Worm (Caenorhabditis elegans) whole organism, early embryonic: Measurements from ENCODE around the gene clec-180.
A peak's percentile ranks its signal among the peaks of the same experiment; 100 is the strongest.

ENCODE experiments used
- B0310.2 ChIP-seq: sonication (generic microtip); optimal IDR thresholded peaks from 2 replicates; lab custom pipeline; 2016; ENCODE audit warnings: mild to moderate bottlenecking, missing genetic modification characterization, missing compliant biosample characterization
- F13C5.2 ChIP-seq: sonication (generic microtip); optimal IDR thresholded peaks from 2 replicates; lab custom pipeline; 2017; ENCODE audit warnings: mild to moderate bottlenecking, missing genetic modification characterization, inconsistent platforms, missing compliant biosample characterization
- aly-1 ChIP-seq: sonication (generic microtip); optimal IDR thresholded peaks from 2 replicates; lab custom pipeline; 2016; ENCODE audit warnings: missing genetic modification characterization, missing compliant biosample characterization
- ama-1 ChIP-seq: fragments of 150-350 bp; optimal IDR thresholded peaks from 2 replicates; lab custom pipeline; 2014
- ceh-13 ChIP-seq: fragments of 200-800 bp; sonication (Bioruptor generic); optimal IDR thresholded peaks from 2 replicates; lab custom pipeline; 2018; ENCODE audit warnings: mild to moderate bottlenecking, missing genetic modification characterization, missing compliant biosample characterization
- ceh-36 ChIP-seq: sonication (generic microtip); optimal IDR thresholded peaks from 2 replicates; lab custom pipeline; 2016; ENCODE audit warnings: missing genetic modification characterization, inconsistent platforms, missing compliant biosample characterization
- ets-7 ChIP-seq: sonication (generic microtip); optimal IDR thresholded peaks from 2 replicates; lab custom pipeline; 2016; ENCODE audit warnings: missing genotype, missing genetic modification characterization, missing compliant biosample characterization
- flt-1 ChIP-seq: fragments of 200-800 bp; sonication (Bioruptor generic); IDR thresholded peaks from 2 replicates; pipeline ENCODE4 v1.3.6; 2022; ENCODE audit warnings: missing genetic modification characterization, missing compliant biosample characterization
- hmbx-1 ChIP-seq: sonication (generic microtip); optimal IDR thresholded peaks from 2 replicates; lab custom pipeline; 2016; ENCODE audit warnings: mild to moderate bottlenecking, missing genetic modification characterization, missing compliant biosample characterization
- hmg-4 ChIP-seq: fragments of 200-800 bp; sonication (Bioruptor generic); optimal IDR thresholded peaks from 2 replicates; lab custom pipeline; 2018; ENCODE audit warnings: mild to moderate bottlenecking, missing genetic modification characterization, missing compliant biosample characterization
- hnd-1 ChIP-seq: sonication (generic microtip); optimal IDR thresholded peaks from 2 replicates; lab custom pipeline; 2016; ENCODE audit warnings: missing genetic modification characterization, missing compliant biosample characterization
- pes-1 ChIP-seq: fragments of 200-800 bp; sonication (Bioruptor generic); IDR thresholded peaks from 2 replicates; pipeline ENCODE4 v1.3.6; 2022; ENCODE audit warnings: missing genetic modification reagents, missing genetic modification characterization, missing compliant biosample characterization
- scrt-1 ChIP-seq: fragments of 200-800 bp; sonication (Bioruptor generic); IDR thresholded peaks from 2 replicates; pipeline ENCODE4 v1.3.6; 2022; ENCODE audit warnings: missing genetic modification characterization, missing compliant biosample characterization
- sea-1 ChIP-seq: fragments of 200-800 bp; sonication (Bioruptor generic); conservative IDR thresholded peaks from 2 replicates; pipeline ENCODE4 v1.3.6; 2022; ENCODE audit warnings: missing genetic modification characterization, missing compliant biosample characterization
- tbx-11 ChIP-seq: fragments of 200-800 bp; sonication (Bioruptor generic); IDR thresholded peaks from 2 replicates; pipeline ENCODE4 v1.3.6; 2022; ENCODE audit warnings: missing genetic modification characterization, missing compliant biosample characterization
- tbx-37 ChIP-seq: fragments of 200-800 bp; sonication (Bioruptor generic); conservative IDR thresholded peaks from 2 replicates; pipeline ENCODE4 v1.3.6; 2022; ENCODE audit warnings: missing genetic modification reagents, missing genetic modification characterization, missing compliant biosample characterization
- tra-4 ChIP-seq: sonication (generic microtip); optimal IDR thresholded peaks from 2 replicates; lab custom pipeline; 2017; ENCODE audit warnings: missing genetic modification characterization, missing compliant biosample characterization

clec-180 gene

DNA sequence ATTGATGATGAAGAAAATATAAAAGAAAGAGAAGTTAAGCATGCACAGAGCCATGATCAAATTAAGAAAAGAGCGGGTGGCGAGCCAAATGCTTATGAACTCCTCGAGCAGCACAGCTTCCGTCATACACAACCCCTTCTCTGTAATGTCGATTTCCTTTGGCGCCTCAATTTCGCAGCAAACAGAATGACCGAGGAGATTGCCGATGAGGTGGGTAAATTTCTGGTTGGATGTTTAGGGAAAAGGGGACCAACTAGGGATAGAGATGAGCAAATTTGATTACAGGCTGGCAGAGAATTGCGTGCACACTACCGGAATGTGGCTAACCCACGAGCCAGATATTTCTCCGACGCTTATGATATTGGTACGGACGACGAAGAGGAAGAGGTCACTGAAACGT lies 36.7 kb downstream of the clec-180 start:
- TF ChIP-seq scrt-1 (GFP tag; lab: Robert Waterston, UW) (no peak), tbx-11 (GFP tag; lab: Robert Waterston, UW) (no peak), flt-1 (GFP tag; lab: Robert Waterston, UW) (no peak), ceh-36 (tag; lab: Kevin White, UChicago) (no peak), B0310.2 (tag; lab: Kevin White, UChicago) (no peak), ama-1 (lab: Kevin White, UChicago) (no peak), hmbx-1 (no peak), ceh-13 (GFP tag; lab: Kevin White, UChicago) (no peak), pes-1 (GFP tag; lab: Robert Waterston, UW) (no peak), aly-1 (no peak), tra-4 (tag; lab: Kevin White, UChicago) (no peak)

DNA sequence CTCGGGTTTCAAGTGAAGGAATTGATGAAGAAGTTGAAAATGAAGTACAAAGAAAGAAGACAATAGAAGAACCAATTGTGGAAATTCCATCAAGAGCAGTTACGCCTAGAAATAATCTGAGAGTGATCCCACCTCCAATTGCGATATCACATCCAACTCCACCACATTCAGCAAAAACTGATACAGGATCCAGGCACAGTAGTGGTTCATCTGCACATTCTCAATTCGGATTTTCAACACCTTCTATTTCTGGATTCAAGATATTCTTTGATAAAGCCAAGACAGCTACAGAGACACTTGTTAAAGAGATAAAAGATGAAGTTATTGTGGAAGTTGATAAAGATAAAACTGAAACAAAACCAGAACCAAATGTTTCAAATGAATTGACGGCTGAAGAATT lies 39.4 kb downstream of the clec-180 start:
- no peak for TF ChIP-seq aly-1

DNA sequence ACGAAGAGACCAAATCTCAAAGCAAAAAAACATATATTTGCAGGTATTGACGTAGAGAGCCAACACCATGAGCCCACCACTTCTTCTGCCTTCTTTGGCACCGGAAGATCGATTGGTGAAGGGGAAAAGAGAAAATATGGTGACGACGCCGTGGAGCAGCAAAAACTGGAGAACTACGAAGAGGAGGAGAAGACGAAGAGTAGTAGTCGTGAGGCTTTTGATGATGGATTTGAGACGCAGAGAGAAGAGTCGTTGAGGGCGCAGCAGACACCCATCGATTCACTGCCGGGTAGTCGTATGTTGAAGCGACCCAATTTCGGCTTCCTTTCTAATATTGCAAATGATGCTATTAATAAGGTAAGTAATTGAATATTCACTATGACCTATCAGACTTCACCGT lies 42.7 kb downstream of the clec-180 start:
- TF ChIP-seq aly-1, result no peak
- TF ChIP-seq tbx-37 (GFP tag; lab: Robert Waterston, UW), result no peak

DNA sequence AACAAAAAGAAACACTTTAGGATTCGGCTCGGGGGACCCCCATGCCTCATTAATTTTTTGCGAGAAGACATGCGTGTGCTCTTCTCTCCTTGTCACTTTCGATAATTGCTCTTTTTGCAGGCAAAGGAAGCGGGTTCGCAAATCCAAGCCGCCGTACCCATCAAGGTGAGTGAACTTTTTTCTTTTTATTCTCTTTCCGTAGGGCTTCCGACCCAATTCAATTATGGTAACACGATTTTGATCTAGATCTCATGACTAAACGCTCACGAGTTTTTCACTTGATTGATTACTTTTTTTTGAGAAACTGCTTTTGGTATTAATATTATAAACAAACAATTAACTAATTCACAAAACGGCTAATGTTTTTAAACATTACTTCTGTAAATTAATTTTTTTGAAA lies 43.8 kb downstream of the clec-180 start:
- TF ChIP-seq ceh-13 (GFP tag; lab: Kevin White, UChicago) (no peak), pes-1 (GFP tag; lab: Robert Waterston, UW) (no peak), hnd-1 (no peak), scrt-1 (GFP tag; lab: Robert Waterston, UW) (no peak), hmg-4 (GFP tag; lab: Kevin White, UChicago) (no peak), tra-4 (tag; lab: Kevin White, UChicago) (no peak), tbx-37 (GFP tag; lab: Robert Waterston, UW) (no peak), B0310.2 (tag; lab: Kevin White, UChicago) (no peak), ama-1 (lab: Kevin White, UChicago) (no peak)

DNA sequence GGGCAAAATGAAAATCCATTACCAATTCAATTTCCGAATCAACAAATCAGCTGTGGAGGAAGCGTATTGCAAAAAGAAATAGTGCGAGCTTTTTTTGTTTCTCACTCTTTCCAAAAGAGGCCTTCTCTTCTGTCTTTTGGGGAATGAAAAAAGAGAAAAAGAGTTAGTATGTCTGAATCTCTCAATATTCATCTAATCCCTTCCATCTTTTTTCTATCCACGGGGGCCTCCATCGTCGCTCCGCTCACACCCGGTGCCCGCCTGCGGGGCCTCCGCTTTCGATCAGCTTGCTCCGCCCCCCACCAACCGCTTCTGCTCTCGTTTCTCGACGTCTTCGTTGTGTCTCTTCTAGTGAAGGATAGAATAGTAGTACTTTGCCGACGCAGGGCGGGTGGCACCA lies 50.6 kb downstream of the clec-180 start:
- no peak for TF ChIP-seq tbx-37 (GFP tag; lab: Robert Waterston, UW)
- no peak for TF ChIP-seq ets-7 (tag; lab: Kevin White, UChicago)
- 0 out of 2 replicates have a peak, but pooled peaks have one; percentile 9 for TF ChIP-seq sea-1 (GFP tag; lab: Robert Waterston, UW)
- no peak for TF ChIP-seq aly-1
- 0 out of 2 replicates have a peak, but pooled peaks have one; percentile 21 for TF ChIP-seq tbx-11 (GFP tag; lab: Robert Waterston, UW)
- no peak for TF ChIP-seq ceh-36 (tag; lab: Kevin White, UChicago)

DNA sequence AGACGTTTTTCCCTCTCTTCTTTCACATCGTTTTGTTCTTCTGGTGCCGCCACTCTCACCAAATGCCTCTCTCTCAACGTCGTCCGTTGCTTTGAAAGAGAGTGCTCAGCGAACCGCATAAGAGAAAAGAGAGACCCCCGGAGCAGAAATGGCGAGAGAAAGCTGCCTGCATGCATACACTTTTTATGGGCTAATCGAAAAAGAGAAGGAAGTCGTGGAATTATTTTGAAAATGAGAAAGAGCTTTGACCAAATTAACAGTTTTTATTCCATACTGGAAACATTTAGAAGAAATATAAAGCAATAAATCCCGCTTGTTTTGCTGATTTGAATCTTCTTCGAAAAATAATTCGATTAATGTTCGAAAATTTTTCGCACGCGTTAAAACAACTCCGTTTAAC lies 51.8 kb downstream of the clec-180 start:
- TF ChIP-seq ets-7 (tag; lab: Kevin White, UChicago) (no peak), ceh-13 (GFP tag; lab: Kevin White, UChicago) (no peak), F13C5.2 (tag; lab: Kevin White, UChicago) (no peak), scrt-1 (GFP tag; lab: Robert Waterston, UW) (no peak), B0310.2 (tag; lab: Kevin White, UChicago) (no peak), ceh-36 (tag; lab: Kevin White, UChicago) (no peak), sea-1 (GFP tag; lab: Robert Waterston, UW) (no peak), hmg-4 (GFP tag; lab: Kevin White, UChicago) (no peak), tbx-11 (GFP tag; lab: Robert Waterston, UW) (no peak), tra-4 (tag; lab: Kevin White, UChicago) (no peak), flt-1 (GFP tag; lab: Robert Waterston, UW) (no peak), hmbx-1 (no peak), hnd-1 (no peak), pes-1 (GFP tag; lab: Robert Waterston, UW) (no peak), aly-1 (no peak), ama-1 (lab: Kevin White, UChicago) (no peak)

DNA sequence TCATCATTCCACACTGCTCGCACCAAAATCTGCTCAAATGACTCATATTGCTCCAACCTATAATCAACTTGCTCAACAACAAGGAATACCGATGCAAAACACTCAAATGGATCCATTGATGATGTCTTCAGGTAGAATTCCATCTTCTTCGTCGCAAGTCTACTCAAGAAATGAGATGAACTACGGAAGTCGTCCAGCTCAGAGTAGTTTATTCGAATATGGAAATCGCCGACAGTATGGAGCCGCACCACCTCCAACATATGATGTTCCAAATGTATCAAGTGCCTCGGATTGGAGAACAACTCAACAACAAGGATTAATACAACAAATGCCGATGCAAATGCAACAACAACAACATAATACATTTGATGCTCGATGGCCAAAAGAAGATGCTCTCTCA lies 54.4 kb downstream of the clec-180 start:
- no peak for TF ChIP-seq flt-1 (GFP tag; lab: Robert Waterston, UW)
- no peak for TF ChIP-seq pes-1 (GFP tag; lab: Robert Waterston, UW)
